Worm (Caenorhabditis elegans) whole organism, L1 larva: Measurements from ENCODE around the gene unc-51.

Experiments used
- F16B12.6 ChIP-seq: fragments of 150-350 bp; optimal IDR thresholded peaks from 2 replicates; lab custom pipeline; 2014; ENCODE audit warnings: missing biosample characterization, missing genetic modification characterization
- alr-1 ChIP-seq: fragments of 200-800 bp; sonication (Bioruptor generic); optimal IDR thresholded peaks from 2 replicates; lab custom pipeline; 2018; ENCODE audit warnings: borderline replicate concordance, mild to moderate bottlenecking, missing genetic modification characterization, missing compliant biosample characterization
- blmp-1 ChIP-seq: fragments of 150-350 bp; optimal IDR thresholded peaks from 2 replicates; lab custom pipeline; 2014; ENCODE audit warnings: missing biosample characterization, missing genetic modification characterization
- ceh-8 ChIP-seq: fragments of 200-800 bp; sonication (Bioruptor generic); optimal IDR thresholded peaks from 2 replicates; lab custom pipeline; 2018; ENCODE audit warnings: mild to moderate bottlenecking, missing genetic modification characterization, moderate library complexity, missing compliant biosample characterization
- ceh-88 ChIP-seq: fragments of 200-800 bp; sonication (Bioruptor generic); IDR thresholded peaks from 2 replicates; pipeline ENCODE4 v1.3.6; 2022; ENCODE audit warnings: missing genetic modification characterization, missing compliant biosample characterization
- ces-1 ChIP-seq: fragments of 150-350 bp; optimal IDR thresholded peaks from 2 replicates; lab custom pipeline; 2014; ENCODE audit warnings: missing biosample characterization, missing genetic modification reagents, missing genetic modification characterization
- dsc-1 ChIP-seq: sonication (generic microtip); optimal IDR thresholded peaks from 2 replicates; lab custom pipeline; 2016; ENCODE audit warnings: mild to moderate bottlenecking, missing genetic modification characterization, missing compliant biosample characterization
- efl-1 ChIP-seq, 4 experiments: fragments of 150-350 bp; optimal IDR thresholded peaks in 3 of 4; peaks in 1 of 4; 1 replicate in 1 of 4; 2 replicates in 3 of 4; lab custom pipeline; 2014; ENCODE audit warnings: missing biosample characterization in 2 of 4, missing genetic modification characterization in 2 of 4, missing genetic modification reagents in 2 of 4
- efl-3 ChIP-seq: fragments of 200-800 bp; sonication (Bioruptor generic); optimal IDR thresholded peaks from 2 replicates; lab custom pipeline; 2018; ENCODE audit warnings: mild to moderate bottlenecking, missing genetic modification characterization, missing compliant biosample characterization
- elt-2 ChIP-seq: sonication (generic microtip); optimal IDR thresholded peaks from 2 replicates; lab custom pipeline; 2016; ENCODE audit warnings: missing genetic modification characterization, mild to moderate bottlenecking, inconsistent platforms, missing compliant biosample characterization, missing genetic modification reagents
- ets-5 ChIP-seq: fragments of 200-800 bp; sonication (Bioruptor generic); IDR thresholded peaks from 2 replicates; pipeline ENCODE4 v1.3.6; 2022; ENCODE audit warnings: missing genetic modification characterization, missing compliant biosample characterization
- fkh-4 ChIP-seq: sonication (generic microtip); optimal IDR thresholded peaks from 2 replicates; lab custom pipeline; 2016; ENCODE audit warnings: missing compliant biosample characterization, missing genetic modification characterization, borderline replicate concordance
- fos-1 ChIP-seq: fragments of 150-350 bp; optimal IDR thresholded peaks from 2 replicates; lab custom pipeline; 2014; ENCODE audit warnings: missing biosample characterization, missing genetic modification characterization
- irx-1 ChIP-seq: sonication (generic microtip); optimal IDR thresholded peaks from 2 replicates; lab custom pipeline; 2016; ENCODE audit warnings: missing genetic modification characterization, missing compliant biosample characterization
- lin-13 ChIP-seq: fragments of 150-350 bp; optimal IDR thresholded peaks from 2 replicates; lab custom pipeline; 2014; ENCODE audit warnings: missing biosample characterization, missing genetic modification reagents, missing genetic modification characterization
- lin-14 ChIP-seq: fragments of 200-800 bp; sonication (Bioruptor generic); optimal IDR thresholded peaks from 2 replicates; lab custom pipeline; 2018; ENCODE audit warnings: mild to moderate bottlenecking, missing genetic modification characterization, moderate library complexity, missing compliant biosample characterization
- lir-3 ChIP-seq: sonication (generic microtip); optimal IDR thresholded peaks from 2 replicates; lab custom pipeline; 2016; ENCODE audit warnings: mild to moderate bottlenecking, missing genetic modification characterization, moderate library complexity, missing compliant biosample characterization; ENCODE audit not compliant: poor library complexity
- lsy-2 ChIP-seq, 2 experiments: fragments of 150-350 bp; optimal IDR thresholded peaks; 2 replicates each; lab custom pipeline; 2014; ENCODE audit warnings: missing biosample characterization in 2 of 2, missing genetic modification characterization in 2 of 2
- nhr-12 ChIP-seq: sonication (generic microtip); optimal IDR thresholded peaks from 2 replicates; lab custom pipeline; 2017; ENCODE audit warnings: missing biosample characterization, missing genetic modification characterization
- nhr-77 ChIP-seq: fragments of 150-350 bp; optimal IDR thresholded peaks from 2 replicates; lab custom pipeline; 2014; ENCODE audit warnings: missing biosample characterization, missing genetic modification characterization
- pag-3 ChIP-seq: sonication (generic microtip); optimal IDR thresholded peaks from 2 replicates; lab custom pipeline; 2017; ENCODE audit warnings: missing genetic modification characterization, mild to moderate bottlenecking, missing compliant biosample characterization, antibody characterized with exemption, borderline replicate concordance; ENCODE audit not compliant: insufficient read depth
- pqm-1 ChIP-seq: sonication (generic microtip); optimal IDR thresholded peaks from 3 replicates; lab custom pipeline; 2017; ENCODE audit warnings: missing biosample characterization, missing genetic modification characterization
- rnt-1 ChIP-seq: sonication (generic microtip); optimal IDR thresholded peaks from 2 replicates; lab custom pipeline; 2016; ENCODE audit warnings: mild to moderate bottlenecking, missing genetic modification characterization, moderate library complexity, missing compliant biosample characterization
- skn-1 ChIP-seq: fragments of 150-350 bp; optimal IDR thresholded peaks from 2 replicates; lab custom pipeline; 2014; ENCODE audit warnings: missing biosample characterization, missing genetic modification characterization
- sox-4 ChIP-seq: sonication (generic microtip); optimal IDR thresholded peaks from 2 replicates; lab custom pipeline; 2016; ENCODE audit warnings: missing genetic modification characterization, missing compliant biosample characterization
- swsn-7 ChIP-seq: sonication (generic microtip); optimal IDR thresholded peaks from 2 replicates; lab custom pipeline; 2016; ENCODE audit warnings: missing genetic modification characterization, missing compliant biosample characterization
- tbx-2 ChIP-seq: sonication (generic microtip); optimal IDR thresholded peaks from 2 replicates; lab custom pipeline; 2016; ENCODE audit warnings: missing genetic modification characterization, missing compliant biosample characterization
- vab-15 ChIP-seq: sonication (generic microtip); optimal IDR thresholded peaks from 2 replicates; lab custom pipeline; 2017; ENCODE audit warnings: missing genotype, mild to moderate bottlenecking, missing genetic modification characterization, missing compliant biosample characterization
- xbp-1 ChIP-seq: sonication (generic microtip); optimal IDR thresholded peaks from 2 replicates; lab custom pipeline; 2016; ENCODE audit warnings: missing genetic modification characterization, missing compliant biosample characterization
- zag-1 ChIP-seq: fragments of 150-350 bp; optimal IDR thresholded peaks from 2 replicates; lab custom pipeline; 2014; ENCODE audit warnings: missing biosample characterization, missing genetic modification characterization
- ztf-4 ChIP-seq: fragments of 150-350 bp; optimal IDR thresholded peaks from 2 replicates; lab custom pipeline; 2014; ENCODE audit warnings: missing biosample characterization, missing genetic modification characterization

The unc-51 gene

DNA sequence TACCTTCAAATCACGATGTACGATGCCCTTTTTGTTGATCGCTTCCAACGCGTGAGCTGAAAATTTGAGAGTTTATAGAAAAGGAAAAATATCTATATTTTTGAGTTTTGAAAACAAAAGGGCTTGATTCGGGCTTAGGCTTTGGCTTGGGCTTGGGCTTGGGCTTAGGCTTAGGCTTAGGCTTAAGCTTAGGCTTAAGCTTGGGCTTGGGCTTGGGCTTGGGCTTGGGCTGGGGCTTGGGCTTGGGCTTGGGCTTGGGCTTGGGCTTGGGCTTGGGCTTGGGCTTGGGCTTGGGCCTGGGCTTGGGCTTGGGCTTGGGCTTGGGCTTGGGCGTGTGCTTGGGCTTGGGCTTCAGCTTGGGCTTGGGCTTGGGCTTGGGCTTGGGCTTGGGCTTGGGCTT, 2.1 kb downstream of the unc-51 start:
- TF ChIP-seq blmp-1 (no peak), pqm-1 (tag; lab: Kevin White, UChicago) (no peak), lin-13 (GFP tag; lab: Kevin White, UChicago) (no peak), efl-3 (GFP tag; lab: Kevin White, UChicago) (no peak)

DNA sequence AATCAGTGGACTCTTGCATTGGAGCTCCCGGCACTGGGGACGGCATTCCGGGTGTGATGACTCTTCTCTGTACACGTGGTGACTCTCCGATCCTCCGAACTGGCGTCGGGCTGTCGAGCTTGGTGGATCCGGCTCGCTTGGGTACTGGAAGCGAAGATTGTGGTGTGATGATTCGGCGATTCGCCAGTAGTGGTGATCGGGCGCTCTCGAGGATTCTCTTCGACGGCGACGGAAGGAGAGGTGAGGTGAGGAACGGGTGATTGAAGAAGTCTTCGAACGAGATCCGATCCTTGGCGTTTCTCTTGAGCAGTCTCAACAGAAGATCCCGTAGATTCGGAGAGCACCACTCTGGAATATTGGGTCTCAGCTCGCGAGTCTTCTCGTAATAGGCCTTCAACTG, 3.6 kb downstream of the unc-51 start:
- TF ChIP-seq F16B12.6 (tag; lab: Kevin White, UChicago) (no peak), elt-2 (tag; lab: Kevin White, UChicago) (no peak), pag-3 (tag; lab: Kevin White, UChicago) (no peak), ces-1 (GFP tag; lab: Kevin White, UChicago) (no peak), tbx-2 (no peak), ceh-8 (no peak), efl-3 (GFP tag; lab: Kevin White, UChicago) (no peak), xbp-1 (no peak), sox-4 (tag; lab: Kevin White, UChicago) (no peak), nhr-77 (no peak), dsc-1 (tag; lab: Kevin White, UChicago) (no peak), fkh-4 (tag; lab: Kevin White, UChicago) (no peak)

DNA sequence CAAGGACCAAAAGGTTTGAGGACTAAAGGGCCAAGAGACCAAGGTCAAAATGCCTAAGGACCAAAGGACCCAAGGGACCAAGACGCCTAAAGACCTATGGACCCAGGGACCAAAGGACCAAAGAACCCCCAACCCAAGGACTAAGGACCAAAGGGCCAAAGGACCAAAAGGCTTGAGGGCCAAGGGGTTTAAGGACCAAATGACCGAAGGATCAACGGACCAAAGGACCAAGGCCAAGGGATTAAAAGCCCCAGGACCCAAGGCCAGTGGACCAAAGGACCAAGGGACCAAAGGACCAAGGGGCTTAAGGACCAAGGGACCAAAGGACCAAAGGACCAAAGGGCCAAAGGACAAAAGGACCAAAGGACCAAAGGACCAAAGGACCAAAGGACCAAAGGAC, 4.5 kb downstream of the unc-51 start:
- TF ChIP-seq efl-1 (optimal IDR thresholded peaks at IDR 0.05; lab: Kevin White, UChicago): no peak
- peak in 1 of 2 experiments; percentile 88 for TF ChIP-seq efl-1 (GFP tag; optimal IDR thresholded peaks at IDR 0.05 in 1 of 2; lab: Kevin White, UChicago)
- no peak for TF ChIP-seq alr-1

DNA sequence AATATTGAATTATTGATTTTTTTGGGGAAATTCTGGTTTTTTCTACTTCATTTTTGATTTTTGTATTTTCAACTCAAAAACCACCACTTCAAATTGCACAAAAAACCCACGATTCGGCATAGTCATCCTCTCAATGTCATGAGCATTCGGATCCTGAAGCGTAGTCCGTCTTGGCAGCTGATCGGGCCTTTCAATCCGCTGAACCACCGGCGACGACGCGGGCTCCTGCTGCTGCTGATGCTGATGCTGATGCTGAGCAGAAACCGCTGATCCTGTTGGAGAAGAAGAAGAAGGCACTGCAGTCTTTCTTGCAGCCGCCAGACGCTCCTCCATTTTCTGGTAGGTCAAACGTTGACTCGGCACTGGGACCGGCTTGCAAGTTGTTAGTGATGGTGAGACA, 5.2 kb downstream of the unc-51 start:
- TF ChIP-seq vab-15 (tag; lab: Kevin White, UChicago) (no peak), xbp-1 (no peak), ceh-88 (GFP tag; lab: Robert Waterston, UW) (no peak), lsy-2 (tag; optimal IDR thresholded peaks at IDR 0.05; lab: Kevin White, UChicago) (no peak)

DNA sequence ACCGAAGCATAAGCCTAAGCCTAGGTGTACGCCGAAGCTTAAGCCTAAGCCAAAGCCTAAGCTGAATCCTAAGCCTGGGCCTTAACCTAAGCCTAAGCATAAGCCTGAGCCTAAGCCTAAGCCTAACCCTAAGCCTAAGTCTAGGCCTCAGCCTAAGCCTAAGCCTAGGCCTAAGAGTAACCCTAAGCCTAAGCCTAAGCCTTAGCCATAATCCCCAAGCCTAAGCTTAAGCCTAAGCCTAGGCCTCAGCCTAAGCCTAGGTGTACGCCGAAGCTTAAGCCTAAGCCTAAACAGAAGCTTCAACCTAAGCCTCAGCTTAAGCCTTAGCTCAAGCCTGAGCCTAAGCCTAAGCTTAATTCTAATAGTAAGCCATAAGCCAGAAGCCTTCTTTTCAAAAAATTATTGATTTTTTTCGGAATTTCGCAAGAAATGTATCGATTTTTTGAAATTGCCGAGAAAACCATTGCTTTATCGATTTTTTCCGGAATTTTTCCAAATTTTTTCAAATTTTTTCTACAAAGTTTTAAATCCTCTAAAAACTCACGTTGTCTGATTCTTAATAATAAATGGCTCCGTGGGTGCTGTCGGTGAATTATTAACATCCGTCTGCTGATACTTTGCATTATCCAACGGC, 6.0 kb downstream of the unc-51 start:
- no peak for TF ChIP-seq zag-1
- TF ChIP-seq ets-5 (GFP tag; lab: Robert Waterston, UW): 0 out of 2 replicates have a peak, but pooled peaks have one; percentile 80

DNA sequence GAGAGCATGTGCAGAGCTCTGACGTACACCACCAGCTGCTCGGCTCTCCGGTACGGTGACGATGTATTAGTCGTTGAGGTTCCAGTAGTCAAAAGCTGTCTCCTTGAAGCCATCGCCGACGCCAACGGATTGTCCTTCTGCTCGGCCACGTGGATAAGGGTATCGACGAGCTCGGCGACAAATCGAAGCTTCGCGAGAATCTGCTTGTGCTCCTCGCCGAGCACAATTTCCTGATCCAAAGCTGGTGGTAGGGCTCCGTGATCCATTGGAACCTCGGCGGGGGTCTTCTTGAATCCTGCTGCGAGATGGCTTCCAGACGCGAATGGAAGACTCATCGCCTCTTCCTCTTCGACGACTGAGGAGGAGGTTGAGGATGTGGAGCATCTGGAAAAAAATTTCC, 6.8 kb downstream of the unc-51 start:
- TF ChIP-seq F16B12.6 (tag; lab: Kevin White, UChicago): no peak
- no peak for TF ChIP-seq irx-1 (tag; lab: Kevin White, UChicago)
- no peak for TF ChIP-seq vab-15 (tag; lab: Kevin White, UChicago)
- TF ChIP-seq swsn-7 (tag; lab: Kevin White, UChicago): no peak
- TF ChIP-seq ztf-4 (tag; lab: Kevin White, UChicago): no peak
- no peak for TF ChIP-seq fos-1 (tag; lab: Kevin White, UChicago)
- TF ChIP-seq nhr-12 (tag; lab: Kevin White, UChicago): no peak
- TF ChIP-seq lir-3 (tag; lab: Kevin White, UChicago): no peak
- no peak for TF ChIP-seq lin-14 (GFP tag; lab: Kevin White, UChicago)
- no peak for TF ChIP-seq rnt-1
- no peak for TF ChIP-seq skn-1
